Worm (Caenorhabditis elegans): ENCODE results near the gene C17B7.10.

- TF ChIP-seq xbp-1 (tag; optimal IDR thresholded peaks at IDR 0.05) (no peak), ces-1 (GFP tag; optimal IDR thresholded peaks at IDR 0.05) (no peak)
Observed at ce11 chrV:3344001-3344400, 2.2 kb upstream of the C17B7.10 start.
